In genomic region chr3L:5988675-5989074, dm6 we compare ENCODE assay signal across 4 fruit fly cellular contexts.
TF ChIP-seq lines count a peak whose summit lies in the region.

No protein-coding gene starts in this region.

- TF ChIP-seq CTCF in whole organism, embryonic (GFP tag; optimal IDR thresholded peaks at IDR 0.05; lab: Kevin White, UChicago): no peak

TF ChIP-seq in whole organism, embryonic, 481 proteins besides CTCF, POLR2A, EP300 and RAD21 (continues in another document):
- TF ChIP-seq Bteb2 (GFP tag; optimal IDR thresholded peaks at IDR 0.05; lab: Kevin White, UChicago) (no peak), CG1602 (GFP tag; optimal IDR thresholded peaks at IDR 0.05; lab: Kevin White, UChicago) (no peak), B-H2 (GFP tag; optimal IDR thresholded peaks at IDR 0.05; lab: Kevin White, UChicago) (no peak), CG8944 (GFP tag; optimal IDR thresholded peaks at IDR 0.05; lab: Kevin White, UChicago) (no peak), toy (GFP tag; IDR thresholded peaks at IDR 0.05; lab: Robert Waterston, UW) (no peak), Antp (GFP tag; optimal IDR thresholded peaks at IDR 0.05; lab: Kevin White, UChicago) (no peak), Rfx (GFP tag; IDR thresholded peaks at IDR 0.05; lab: Robert Waterston, UW) (no peak), crp (GFP tag; optimal IDR thresholded peaks at IDR 0.05; lab: Kevin White, UChicago) (no peak), zen (tag; optimal IDR thresholded peaks at IDR 0.05; lab: Kevin White, UChicago) (peak; percentile 72), CG11398 (GFP tag; optimal IDR thresholded peaks at IDR 0.05; lab: Kevin White, UChicago) (no peak), sd (tag; optimal IDR thresholded peaks at IDR 0.05; lab: Kevin White, UChicago) (no peak), sug (tag; optimal IDR thresholded peaks at IDR 0.05; lab: Kevin White, UChicago) (no peak), CG14050 (GFP tag; IDR thresholded peaks at IDR 0.05; lab: Robert Waterston, UW) (no peak), CG32532 (GFP tag; IDR thresholded peaks at IDR 0.05; lab: Robert Waterston, UW) (no peak), seq (GFP tag; IDR thresholded peaks at IDR 0.05; lab: Robert Waterston, UW) (peak; percentile 34; the same call in 1 of the 2 replicates), Chrac-16 (GFP tag; optimal IDR thresholded peaks at IDR 0.05; lab: Kevin White, UChicago) (peak; percentile 17), az2 (GFP tag; optimal IDR thresholded peaks at IDR 0.05; lab: Kevin White, UChicago) (peak; percentile 21), Doc3 (GFP tag; IDR thresholded peaks at IDR 0.05; lab: Robert Waterston, UW; ENCODE audit: partially characterized antibody) (no peak), Dip2 (GFP tag; IDR thresholded peaks at IDR 0.05; lab: Robert Waterston, UW) (no peak), CG34376 (GFP tag; optimal IDR thresholded peaks at IDR 0.05; lab: Kevin White, UChicago) (no peak), ems (GFP tag; optimal IDR thresholded peaks at IDR 0.05; lab: Kevin White, UChicago) (no peak), Sox102F (GFP tag; optimal IDR thresholded peaks at IDR 0.05; lab: Kevin White, UChicago) (peak; percentile 24)

TF ChIP-seq in whole organism, prepupa, 60 proteins besides CTCF, POLR2A, EP300 and RAD21 (continues in another document):
- TF ChIP-seq dac (GFP tag; optimal IDR thresholded peaks at IDR 0.05; lab: Kevin White, UChicago) (no peak), Hr38 (GFP tag; optimal IDR thresholded peaks at IDR 0.05; lab: Kevin White, UChicago) (no peak), CG8119 (GFP tag; IDR thresholded peaks at IDR 0.05; lab: Robert Waterston, UW) (no peak), CG6163 (GFP tag; IDR thresholded peaks at IDR 0.05; lab: Robert Waterston, UW) (peak; percentile 72), pdm3 (GFP tag; optimal IDR thresholded peaks at IDR 0.05; lab: Kevin White, UChicago) (peak; percentile 6), CG6854 (GFP tag; optimal IDR thresholded peaks at IDR 0.05; lab: Kevin White, UChicago) (no peak), CG8319 (GFP tag; optimal IDR thresholded peaks at IDR 0.05; lab: Kevin White, UChicago) (peak; percentile 7), fkh (GFP tag; optimal IDR thresholded peaks at IDR 0.05; lab: Kevin White, UChicago) (no peak), dsx (GFP tag; optimal IDR thresholded peaks at IDR 0.05; lab: Kevin White, UChicago; ENCODE audit: poor library complexity, severe bottlenecking) (no peak), CG6792 (GFP tag; optimal IDR thresholded peaks at IDR 0.05; lab: Kevin White, UChicago) (peak; percentile 38), CG10631 (GFP tag; optimal IDR thresholded peaks at IDR 0.05; lab: Kevin White, UChicago) (peak; percentile 48), Smox (GFP tag; optimal IDR thresholded peaks at IDR 0.05; lab: Kevin White, UChicago) (no peak), svp (GFP tag; lab: Kevin White, UChicago) (peak; percentile 75), CG3919 (GFP tag; optimal IDR thresholded peaks at IDR 0.05; lab: Kevin White, UChicago) (peak; percentile 45), lz (GFP tag; optimal IDR thresholded peaks at IDR 0.05; lab: Kevin White, UChicago) (no peak), topi (GFP tag; optimal IDR thresholded peaks at IDR 0.05; lab: Kevin White, UChicago) (peak; percentile 37), CG16779 (tag; optimal IDR thresholded peaks at IDR 0.05; lab: Kevin White, UChicago) (no peak), achi (GFP tag; optimal IDR thresholded peaks at IDR 0.05; lab: Kevin White, UChicago) (peak; percentile 9), CG34406 (GFP tag; optimal IDR thresholded peaks at IDR 0.05; lab: Kevin White, UChicago) (no peak), CG4318 (GFP tag; optimal IDR thresholded peaks at IDR 0.05; lab: Kevin White, UChicago) (no peak), cyc (GFP tag; optimal IDR thresholded peaks at IDR 0.05; lab: Kevin White, UChicago) (peak; percentile 47), CG8632 (GFP tag; optimal IDR thresholded peaks at IDR 0.05; lab: Kevin White, UChicago) (no peak), CG6276 (GFP tag; optimal IDR thresholded peaks at IDR 0.05; lab: Kevin White, UChicago) (no peak), spab (GFP tag; optimal IDR thresholded peaks at IDR 0.05; lab: Kevin White, UChicago) (peak; percentile 45), Hr39 (GFP tag; optimal IDR thresholded peaks at IDR 0.05; lab: Kevin White, UChicago) (peak; percentile 6)

TF ChIP-seq in whole organism, pupa, 21 proteins besides CTCF, POLR2A, EP300 and RAD21:
- TF ChIP-seq gl (tag; optimal IDR thresholded peaks at IDR 0.05; lab: Kevin White, UChicago) (no peak), CG8301 (tag; optimal IDR thresholded peaks at IDR 0.05; lab: Kevin White, UChicago) (peak; percentile 19), CG12605 (GFP tag; IDR thresholded peaks at IDR 0.05; lab: Robert Waterston, UW) (peak; percentile 40; the same call in 1 of the 2 replicates), CG9948 (tag; optimal IDR thresholded peaks at IDR 0.05; lab: Kevin White, UChicago) (peak; percentile 48), CG10348 (GFP tag; IDR thresholded peaks at IDR 0.05; lab: Robert Waterston, UW) (no peak), CG15710 (tag; optimal IDR thresholded peaks at IDR 0.05; lab: Kevin White, UChicago) (peak; percentile 52), Snoo (tag; optimal IDR thresholded peaks at IDR 0.05; lab: Kevin White, UChicago) (no peak), fd96Ca (GFP tag; IDR thresholded peaks at IDR 0.05; lab: Robert Waterston, UW) (0 out of 3 replicates have a peak, but pooled peaks have one; percentile 49), CG14655 (GFP tag; optimal IDR thresholded peaks at IDR 0.05; lab: Kevin White, UChicago) (peak; percentile 44), CG8159 (tag; optimal IDR thresholded peaks at IDR 0.05; lab: Kevin White, UChicago) (peak; percentile 67), CG17806 (tag; optimal IDR thresholded peaks at IDR 0.05; lab: Kevin White, UChicago) (peak; percentile 41), CG13204 (GFP tag; optimal IDR thresholded peaks at IDR 0.05; lab: Kevin White, UChicago) (no peak), EcR (GFP tag; optimal IDR thresholded peaks at IDR 0.05; lab: Kevin White, UChicago) (no peak), CG32121 (GFP tag; IDR thresholded peaks at IDR 0.05; lab: Robert Waterston, UW) (no peak; the same call in 1 of the 2 replicates), Ets98B (GFP tag; IDR thresholded peaks at IDR 0.05; lab: Robert Waterston, UW) (no peak), Pif1B (GFP tag; optimal IDR thresholded peaks at IDR 0.05; lab: Kevin White, UChicago) (no peak)

TF ChIP-seq in whole organism, wandering third instar larva, 38 proteins besides CTCF, POLR2A, EP300 and RAD21:
- TF ChIP-seq fru (GFP tag; optimal IDR thresholded peaks at IDR 0.05; lab: Kevin White, UChicago): peak; percentile 9
- no peak for TF ChIP-seq pan (optimal IDR thresholded peaks at IDR 0.05; lab: Kevin White, UChicago)

Comparison
In these comparisons a context has a peak if more than half of its experiments do, and no peak if none do; other contexts are left out.
1. Of the 7 proteins assayed by ChIP-seq in both whole organism, embryonic and whole organism, prepupa: peak only in whole organism, embryonic: Blimp-1 and Sox102F; only in whole organism, prepupa: Hr39; in both: Gug; in neither: 3.